Fruit fly (Drosophila melanogaster): ENCODE measurements around the gene CG32719.
A peak's percentile ranks its signal among the peaks of the same experiment; 100 is the strongest.

Gene CG32719

DNA sequence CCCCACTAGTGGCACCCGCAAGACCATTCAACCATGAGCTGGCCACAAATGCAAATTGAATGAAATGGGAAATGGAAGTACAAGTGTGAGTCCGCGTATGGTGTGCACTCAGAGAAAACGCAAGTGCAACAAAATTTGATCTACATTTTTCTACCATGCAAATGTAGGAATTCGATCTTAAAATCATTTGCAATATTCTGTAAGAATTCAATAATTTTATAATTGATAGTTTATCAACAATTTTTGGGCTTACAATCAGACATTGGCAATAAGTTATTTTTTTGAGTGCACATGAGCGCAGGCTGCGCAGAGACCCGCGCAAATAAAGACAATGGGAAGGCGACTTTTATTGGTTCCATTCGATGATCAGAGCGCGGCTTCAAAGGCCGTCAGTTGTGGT is 23.4 kb upstream of the CG32719 start:
- TF ChIP-seq CG9948 (tag; optimal IDR thresholded peaks at IDR 0.05) (peak; percentile 38), D1 (tag; optimal IDR thresholded peaks at IDR 0.05) (peak; percentile 9), rn (GFP tag; IDR thresholded peaks at IDR 0.05) (no peak), Ets98B (GFP tag; IDR thresholded peaks at IDR 0.05) (peak; percentile 26; the same call in 1 of the 2 replicates), CG8159 (tag; optimal IDR thresholded peaks at IDR 0.05) (peak; percentile 66), CG34367 (tag; optimal IDR thresholded peaks at IDR 0.05) (peak; percentile 36), CG4496 (GFP tag; IDR thresholded peaks at IDR 0.05) (no peak), CG8301 (tag; optimal IDR thresholded peaks at IDR 0.05) (peak; percentile 43), CG10348 (GFP tag; IDR thresholded peaks at IDR 0.05) (no peak), gl (tag; optimal IDR thresholded peaks at IDR 0.05) (no peak), CG12605 (GFP tag; IDR thresholded peaks at IDR 0.05) (no peak), CG17806 (tag; optimal IDR thresholded peaks at IDR 0.05) (peak; percentile 62), CG13204 (GFP tag; optimal IDR thresholded peaks at IDR 0.05) (no peak), Pif1A (GFP tag; optimal IDR thresholded peaks at IDR 0.05) (peak; percentile 53), CG32121 (GFP tag; IDR thresholded peaks at IDR 0.05) (peak; percentile 52), CG15710 (tag; optimal IDR thresholded peaks at IDR 0.05) (peak; percentile 56), fd96Ca (GFP tag; IDR thresholded peaks at IDR 0.05) (0 out of 3 replicates have a peak, but pooled peaks have one; percentile 42), Snoo (tag; optimal IDR thresholded peaks at IDR 0.05) (peak; percentile 42), CG14655 (GFP tag; optimal IDR thresholded peaks at IDR 0.05) (peak; percentile 46), Pif1B (GFP tag; optimal IDR thresholded peaks at IDR 0.05) (peak; percentile 43), EcR (GFP tag; optimal IDR thresholded peaks at IDR 0.05) (no peak)

DNA sequence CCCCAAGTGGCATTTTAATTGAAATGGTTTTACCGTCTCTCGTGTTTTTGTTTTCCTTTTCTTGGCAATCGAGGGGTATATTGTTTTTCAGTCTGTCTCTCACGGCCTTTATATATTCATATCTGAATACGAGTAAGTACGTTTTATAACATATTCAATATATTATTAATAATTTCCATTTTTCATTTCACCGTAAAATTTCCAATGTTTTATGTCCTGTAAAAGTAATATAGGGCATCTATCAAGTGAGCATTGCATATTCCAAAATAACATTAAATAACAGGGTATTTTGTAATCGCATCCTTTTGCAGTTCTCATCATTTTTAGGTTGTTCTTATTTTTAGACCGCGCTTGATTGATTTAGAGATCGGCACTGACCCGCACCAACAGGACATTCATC is 21.9 kb upstream of the CG32719 start:
- TF ChIP-seq Ets98B (GFP tag; IDR thresholded peaks at IDR 0.05) (no peak), CG13204 (GFP tag; optimal IDR thresholded peaks at IDR 0.05) (no peak), CG10348 (GFP tag; IDR thresholded peaks at IDR 0.05) (no peak), CG12605 (GFP tag; IDR thresholded peaks at IDR 0.05) (no peak), CG34367 (tag; optimal IDR thresholded peaks at IDR 0.05) (no peak), CG8301 (tag; optimal IDR thresholded peaks at IDR 0.05) (no peak), Pif1A (GFP tag; optimal IDR thresholded peaks at IDR 0.05) (no peak), CG8159 (tag; optimal IDR thresholded peaks at IDR 0.05) (no peak), gl (tag; optimal IDR thresholded peaks at IDR 0.05) (no peak), D1 (tag; optimal IDR thresholded peaks at IDR 0.05) (no peak), fd96Ca (GFP tag; IDR thresholded peaks at IDR 0.05) (no peak)

DNA sequence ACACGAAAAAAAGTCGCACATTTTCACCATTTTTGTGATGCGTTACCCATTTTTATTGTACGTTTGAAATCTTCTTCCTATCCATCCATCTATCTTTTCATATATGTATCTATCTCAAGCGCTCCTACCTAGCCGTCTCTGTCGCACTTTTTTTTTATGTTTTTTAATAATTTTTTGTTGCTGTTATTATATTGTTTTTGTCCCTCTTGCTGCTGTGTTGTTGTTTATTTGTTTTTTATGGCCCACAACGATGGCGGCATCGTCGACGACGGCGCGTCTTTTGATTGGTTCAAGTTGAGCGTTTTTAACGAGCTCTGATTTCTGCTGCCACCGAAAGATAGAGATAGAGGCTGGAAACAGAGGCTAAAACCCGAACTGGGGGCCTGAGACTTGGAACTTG is 20.5 kb upstream of the CG32719 start:
- TF ChIP-seq gl (tag; optimal IDR thresholded peaks at IDR 0.05), result no peak
- no peak for TF ChIP-seq CG12605 (GFP tag; IDR thresholded peaks at IDR 0.05)
- TF ChIP-seq Pif1B (GFP tag; optimal IDR thresholded peaks at IDR 0.05), result no peak
- no peak for TF ChIP-seq fd96Ca (GFP tag; IDR thresholded peaks at IDR 0.05)

DNA sequence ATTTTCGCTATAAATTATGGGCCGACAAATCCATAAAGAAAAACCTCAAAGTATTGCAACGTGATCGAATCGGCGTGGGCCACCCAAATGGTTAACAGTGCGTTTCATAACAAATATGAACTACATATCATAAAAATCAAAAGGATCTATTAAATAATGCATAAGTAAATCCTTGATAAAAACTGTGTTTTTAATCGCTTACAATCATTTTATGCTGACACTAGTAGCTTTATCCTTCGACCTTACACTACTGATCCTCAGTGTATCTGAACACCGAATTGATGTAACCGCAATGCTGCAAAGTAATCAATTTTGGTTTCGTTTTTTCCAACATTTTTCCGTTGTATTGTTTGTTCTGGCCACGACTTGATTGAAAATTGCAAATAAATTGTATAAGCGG is 14.8 kb upstream of the CG32719 start:
- no peak for TF ChIP-seq CG14655 (GFP tag; optimal IDR thresholded peaks at IDR 0.05)
- no peak for TF ChIP-seq Snoo (tag; optimal IDR thresholded peaks at IDR 0.05)
- TF ChIP-seq CG8159 (tag; optimal IDR thresholded peaks at IDR 0.05), result no peak
- no peak for TF ChIP-seq CG34367 (tag; optimal IDR thresholded peaks at IDR 0.05)
- TF ChIP-seq Pif1A (GFP tag; optimal IDR thresholded peaks at IDR 0.05), result no peak
- no peak for TF ChIP-seq CG4496 (GFP tag; IDR thresholded peaks at IDR 0.05)
- no peak for TF ChIP-seq Pif1B (GFP tag; optimal IDR thresholded peaks at IDR 0.05)
- TF ChIP-seq fd96Ca (GFP tag; IDR thresholded peaks at IDR 0.05), result no peak
- TF ChIP-seq CG8301 (tag; optimal IDR thresholded peaks at IDR 0.05), result no peak
- TF ChIP-seq CG12605 (GFP tag; IDR thresholded peaks at IDR 0.05), result no peak
- TF ChIP-seq CG32121 (GFP tag; IDR thresholded peaks at IDR 0.05), result no peak
- TF ChIP-seq D1 (tag; optimal IDR thresholded peaks at IDR 0.05), result no peak
- no peak for TF ChIP-seq CG13204 (GFP tag; optimal IDR thresholded peaks at IDR 0.05)
- TF ChIP-seq EcR (GFP tag; optimal IDR thresholded peaks at IDR 0.05), result no peak
- no peak for TF ChIP-seq Ets98B (GFP tag; IDR thresholded peaks at IDR 0.05)

DNA sequence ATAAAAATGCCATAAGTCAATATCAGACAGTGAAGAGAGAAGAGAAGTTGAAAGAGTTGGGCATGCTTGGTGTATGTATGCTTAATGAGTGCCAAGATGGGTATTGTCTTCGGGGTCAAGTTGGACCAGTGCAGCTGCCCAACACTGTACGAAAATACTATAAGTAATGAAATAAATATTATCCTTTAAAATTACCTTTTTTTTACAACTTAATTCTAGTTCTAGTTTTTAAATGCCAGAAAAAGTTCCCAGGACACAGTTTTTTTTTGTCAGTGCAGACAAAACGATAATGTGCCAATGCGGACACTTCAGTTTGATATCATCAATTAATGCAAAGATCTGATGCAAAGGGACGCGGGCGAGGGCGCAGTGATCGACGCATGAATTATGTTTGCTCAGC is 12.9 kb upstream of the CG32719 start:
- no peak for TF ChIP-seq CG32121 (GFP tag; IDR thresholded peaks at IDR 0.05)
- TF ChIP-seq CG8159 (tag; optimal IDR thresholded peaks at IDR 0.05), result peak; percentile 20
- peak; percentile 2 for TF ChIP-seq CG15710 (tag; optimal IDR thresholded peaks at IDR 0.05)
- no peak for TF ChIP-seq CG8301 (tag; optimal IDR thresholded peaks at IDR 0.05)

- no peak for TF ChIP-seq CG4496 (GFP tag; IDR thresholded peaks at IDR 0.05)
- no peak for TF ChIP-seq CG12605 (GFP tag; IDR thresholded peaks at IDR 0.05)
- no peak for TF ChIP-seq CG34367 (tag; optimal IDR thresholded peaks at IDR 0.05)
- TF ChIP-seq CG9948 (tag; optimal IDR thresholded peaks at IDR 0.05), result peak; percentile 9
- TF ChIP-seq rn (GFP tag; IDR thresholded peaks at IDR 0.05), result no peak
- no peak for TF ChIP-seq fd96Ca (GFP tag; IDR thresholded peaks at IDR 0.05)
- no peak for TF ChIP-seq Snoo (tag; optimal IDR thresholded peaks at IDR 0.05)
- TF ChIP-seq CG15710 (tag; optimal IDR thresholded peaks at IDR 0.05), result no peak
- TF ChIP-seq CG14655 (GFP tag; optimal IDR thresholded peaks at IDR 0.05), result peak; percentile 38
- TF ChIP-seq Pif1B (GFP tag; optimal IDR thresholded peaks at IDR 0.05), result no peak
- no peak for TF ChIP-seq Pif1A (GFP tag; optimal IDR thresholded peaks at IDR 0.05)
- TF ChIP-seq gl (tag; optimal IDR thresholded peaks at IDR 0.05), result no peak
- TF ChIP-seq CG17806 (tag; optimal IDR thresholded peaks at IDR 0.05), result peak; percentile 38
- no peak for TF ChIP-seq EcR (GFP tag; optimal IDR thresholded peaks at IDR 0.05)
- TF ChIP-seq D1 (tag; optimal IDR thresholded peaks at IDR 0.05), result no peak
- TF ChIP-seq CG8159 (tag; optimal IDR thresholded peaks at IDR 0.05), result peak; percentile 41
- TF ChIP-seq CG13204 (GFP tag; optimal IDR thresholded peaks at IDR 0.05), result no peak
- peak; percentile 17 for TF ChIP-seq CG8301 (tag; optimal IDR thresholded peaks at IDR 0.05)
- no peak for TF ChIP-seq CG32121 (GFP tag; IDR thresholded peaks at IDR 0.05)
- no peak for TF ChIP-seq Ets98B (GFP tag; IDR thresholded peaks at IDR 0.05)
- no peak for TF ChIP-seq CG10348 (GFP tag; IDR thresholded peaks at IDR 0.05)
Measured at dm6 chrX:7559913-7560312, 12.1 kb upstream of the CG32719 start.

Data from whole organism, pupa.